Worm (Caenorhabditis elegans) whole organism, midembryonic: Measurements from ENCODE around the gene srh-233.

Experiments
- flt-1 ChIP-seq: fragments of 200-800 bp; sonication (Bioruptor generic); IDR thresholded peaks from 2 replicates; pipeline ENCODE4 v1.3.6; 2022; ENCODE audit warnings: missing genetic modification characterization, missing compliant biosample characterization
- tab-1 ChIP-seq: fragments of 200-800 bp; sonication (Bioruptor generic); IDR thresholded peaks from 2 replicates; pipeline ENCODE4 v1.3.6; 2022; ENCODE audit warnings: missing genetic modification characterization, missing compliant biosample characterization

- no peak for TF ChIP-seq flt-1 (GFP tag; lab: Robert Waterston, UW)
- TF ChIP-seq tab-1 (GFP tag; lab: Robert Waterston, UW) = no peak
Observed at ce11 chrV:20074345-20074744, 25.2 kb downstream of the srh-233 start.
